In genomic region chr3L:2848940-2849339, dm6 we compare ENCODE assay signal across 3 fruit fly cellular contexts.
TF ChIP-seq lines count a peak whose summit lies in the region.

No protein-coding gene starts in this region.

TF ChIP-seq in whole organism, prepupa, 60 proteins besides CTCF, POLR2A, EP300 and RAD21 (continues in another document):
- TF ChIP-seq fd59A (GFP tag; optimal IDR thresholded peaks at IDR 0.05; lab: Kevin White, UChicago), result peak; percentile 15
- no peak for TF ChIP-seq CG7368 (GFP tag; optimal IDR thresholded peaks at IDR 0.05; lab: Kevin White, UChicago)
- no peak for TF ChIP-seq Blimp-1 (GFP tag; optimal IDR thresholded peaks at IDR 0.05; lab: Kevin White, UChicago)
- peak; percentile 33 for TF ChIP-seq achi (GFP tag; optimal IDR thresholded peaks at IDR 0.05; lab: Kevin White, UChicago)
- TF ChIP-seq Smox (GFP tag; optimal IDR thresholded peaks at IDR 0.05; lab: Kevin White, UChicago), result no peak
- peak; percentile 81 for TF ChIP-seq Eip78C (GFP tag; lab: Kevin White, UChicago)
- no peak for TF ChIP-seq Hr4 (GFP tag; optimal IDR thresholded peaks at IDR 0.05; lab: Kevin White, UChicago)
- no peak for TF ChIP-seq Sox14 (GFP tag; optimal IDR thresholded peaks at IDR 0.05; lab: Kevin White, UChicago)
- peak; percentile 40 for TF ChIP-seq CG32006 (GFP tag; optimal IDR thresholded peaks at IDR 0.05; lab: Kevin White, UChicago)
- no peak for TF ChIP-seq Eip75B (GFP tag; optimal IDR thresholded peaks at IDR 0.05; lab: Kevin White, UChicago)
- TF ChIP-seq salr (GFP tag; optimal IDR thresholded peaks at IDR 0.05; lab: Kevin White, UChicago), result no peak
- no peak for TF ChIP-seq CG16779 (tag; optimal IDR thresholded peaks at IDR 0.05; lab: Kevin White, UChicago)
- TF ChIP-seq CG15336 (GFP tag; IDR thresholded peaks at IDR 0.05; lab: Robert Waterston, UW), result 0 out of 2 replicates have a peak, but pooled peaks have one; percentile 19
- no peak for TF ChIP-seq CG1621 (tag; optimal IDR thresholded peaks at IDR 0.05; lab: Kevin White, UChicago)
- no peak for TF ChIP-seq fd85E (GFP tag; optimal IDR thresholded peaks at IDR 0.05; lab: Kevin White, UChicago)
- peak; percentile 28 for TF ChIP-seq CG34406 (GFP tag; optimal IDR thresholded peaks at IDR 0.05; lab: Kevin White, UChicago)
- peak; percentile 22 for TF ChIP-seq CG10669 (GFP tag; optimal IDR thresholded peaks at IDR 0.05; lab: Kevin White, UChicago)
- TF ChIP-seq fkh (GFP tag; optimal IDR thresholded peaks at IDR 0.05; lab: Kevin White, UChicago), result no peak
- peak; percentile 59 for TF ChIP-seq CG3032 (tag; optimal IDR thresholded peaks at IDR 0.05; lab: Kevin White, UChicago)
- TF ChIP-seq ss (GFP tag; optimal IDR thresholded peaks at IDR 0.05; lab: Kevin White, UChicago), result peak; percentile 51 to 63
- TF ChIP-seq CG8119 (GFP tag; IDR thresholded peaks at IDR 0.05; lab: Robert Waterston, UW), result peak; percentile 26; the same call in 1 of the 3 replicates
- TF ChIP-seq Hr38 (GFP tag; optimal IDR thresholded peaks at IDR 0.05; lab: Kevin White, UChicago), result no peak
- peak; percentile 8 for TF ChIP-seq CG4318 (GFP tag; optimal IDR thresholded peaks at IDR 0.05; lab: Kevin White, UChicago)
- TF ChIP-seq CG6792 (GFP tag; optimal IDR thresholded peaks at IDR 0.05; lab: Kevin White, UChicago), result peak; percentile 17
- TF ChIP-seq Met (GFP tag; optimal IDR thresholded peaks at IDR 0.05; lab: Kevin White, UChicago), result no peak
- no peak for TF ChIP-seq Sox15 (GFP tag; optimal IDR thresholded peaks at IDR 0.05; lab: Kevin White, UChicago)
- no peak for TF ChIP-seq CG6854 (GFP tag; optimal IDR thresholded peaks at IDR 0.05; lab: Kevin White, UChicago)
- TF ChIP-seq esn (GFP tag; optimal IDR thresholded peaks at IDR 0.05; lab: Kevin White, UChicago), result no peak
- TF ChIP-seq Ets21C (GFP tag; optimal IDR thresholded peaks at IDR 0.05; lab: Kevin White, UChicago), result no peak
- TF ChIP-seq CG11294 (GFP tag; IDR thresholded peaks at IDR 0.05; lab: Robert Waterston, UW), result no peak
- TF ChIP-seq Lpt (GFP tag; optimal IDR thresholded peaks at IDR 0.05; lab: Kevin White, UChicago), result no peak
- no peak for TF ChIP-seq Sox102F (GFP tag; optimal IDR thresholded peaks at IDR 0.05; lab: Kevin White, UChicago)

TF ChIP-seq in whole organism, pupa, 21 proteins besides CTCF, POLR2A, EP300 and RAD21:
- TF ChIP-seq CG34367 (tag; optimal IDR thresholded peaks at IDR 0.05; lab: Kevin White, UChicago) (peak; percentile 41), Ets98B (GFP tag; IDR thresholded peaks at IDR 0.05; lab: Robert Waterston, UW) (no peak), CG8159 (tag; optimal IDR thresholded peaks at IDR 0.05; lab: Kevin White, UChicago) (peak; percentile 66), Snoo (tag; optimal IDR thresholded peaks at IDR 0.05; lab: Kevin White, UChicago) (peak; percentile 34), CG15710 (tag; optimal IDR thresholded peaks at IDR 0.05; lab: Kevin White, UChicago) (peak; percentile 67), CG17806 (tag; optimal IDR thresholded peaks at IDR 0.05; lab: Kevin White, UChicago) (peak; percentile 51), CG13204 (GFP tag; optimal IDR thresholded peaks at IDR 0.05; lab: Kevin White, UChicago) (no peak), CG8301 (tag; optimal IDR thresholded peaks at IDR 0.05; lab: Kevin White, UChicago) (peak; percentile 6), fd96Ca (GFP tag; IDR thresholded peaks at IDR 0.05; lab: Robert Waterston, UW) (no peak), CG9948 (tag; optimal IDR thresholded peaks at IDR 0.05; lab: Kevin White, UChicago) (peak; percentile 61), CG14655 (GFP tag; optimal IDR thresholded peaks at IDR 0.05; lab: Kevin White, UChicago) (peak; percentile 32)

TF ChIP-seq in whole organism, wandering third instar larva, 38 proteins besides CTCF, POLR2A, EP300 and RAD21:
- no peak for TF ChIP-seq brk (GFP tag; optimal IDR thresholded peaks at IDR 0.05; lab: Kevin White, UChicago)
- no peak for TF ChIP-seq fru (GFP tag; optimal IDR thresholded peaks at IDR 0.05; lab: Kevin White, UChicago)
- TF ChIP-seq foxo (GFP tag; optimal IDR thresholded peaks at IDR 0.05; lab: Kevin White, UChicago), result peak in 1 of 2 experiments; percentile 4
- TF ChIP-seq HLH106 (tag; optimal IDR thresholded peaks at IDR 0.05; lab: Kevin White, UChicago), result peak; percentile 44
- peak; percentile 34 for TF ChIP-seq Sp1 (GFP tag; optimal IDR thresholded peaks at IDR 0.05; lab: Kevin White, UChicago)

Comparison
In these comparisons a context has a peak if more than half of its experiments do, and no peak if none do; other contexts are left out.
1. Of the 1 proteins assayed by ChIP-seq in both whole organism, prepupa and whole organism, wandering third instar larva: peak only in whole organism, prepupa: OdsH; only in whole organism, wandering third instar larva: none; in both: none; in neither: 0.